Worm (Caenorhabditis elegans) whole organism, L1 larva: Measurements from ENCODE around the gene ZC513.3.

ENCODE experiments used
- ama-1 ChIP-seq: fragments of 150-350 bp; optimal IDR thresholded peaks from 2 replicates; lab custom pipeline; 2014
- ceh-82 ChIP-seq, 3 experiments: fragments of 150-350 bp in 1 of 3; sonication (generic microtip) in 2 of 3; optimal IDR thresholded peaks; 2 replicates each; lab custom pipeline; 2014 to 2017; ENCODE audit warnings: missing biosample characterization in 3 of 3, missing genetic modification characterization in 3 of 3
- dsc-1 ChIP-seq: sonication (generic microtip); optimal IDR thresholded peaks from 2 replicates; lab custom pipeline; 2016; ENCODE audit warnings: mild to moderate bottlenecking, missing genetic modification characterization, missing compliant biosample characterization
- efl-1 ChIP-seq, 4 experiments: fragments of 150-350 bp; optimal IDR thresholded peaks in 3 of 4; peaks in 1 of 4; 1 replicate in 1 of 4; 2 replicates in 3 of 4; lab custom pipeline; 2014; ENCODE audit warnings: missing biosample characterization in 2 of 4, missing genetic modification characterization in 2 of 4, missing genetic modification reagents in 2 of 4
- fos-1 ChIP-seq: fragments of 150-350 bp; optimal IDR thresholded peaks from 2 replicates; lab custom pipeline; 2014; ENCODE audit warnings: missing biosample characterization, missing genetic modification characterization
- irx-1 ChIP-seq: sonication (generic microtip); optimal IDR thresholded peaks from 2 replicates; lab custom pipeline; 2016; ENCODE audit warnings: missing genetic modification characterization, missing compliant biosample characterization
- lin-14 ChIP-seq: fragments of 200-800 bp; sonication (Bioruptor generic); optimal IDR thresholded peaks from 2 replicates; lab custom pipeline; 2018; ENCODE audit warnings: mild to moderate bottlenecking, missing genetic modification characterization, moderate library complexity, missing compliant biosample characterization
- nhr-12 ChIP-seq: sonication (generic microtip); optimal IDR thresholded peaks from 2 replicates; lab custom pipeline; 2017; ENCODE audit warnings: missing biosample characterization, missing genetic modification characterization
- nhr-47 ChIP-seq: sonication (generic microtip); optimal IDR thresholded peaks from 2 replicates; lab custom pipeline; 2016; ENCODE audit warnings: mild to moderate bottlenecking, missing genetic modification characterization, moderate library complexity, missing compliant biosample characterization
- xbp-1 ChIP-seq: sonication (generic microtip); optimal IDR thresholded peaks from 2 replicates; lab custom pipeline; 2016; ENCODE audit warnings: missing genetic modification characterization, missing compliant biosample characterization
- zip-4 ChIP-seq: fragments of 200-800 bp; sonication (Bioruptor generic); optimal IDR thresholded peaks from 2 replicates; lab custom pipeline; 2018; ENCODE audit warnings: mild to moderate bottlenecking, missing genetic modification characterization, moderate library complexity, missing compliant biosample characterization
- ztf-4 ChIP-seq: fragments of 150-350 bp; optimal IDR thresholded peaks from 2 replicates; lab custom pipeline; 2014; ENCODE audit warnings: missing biosample characterization, missing genetic modification characterization

ce11 chrV:8019783-8020182, 27.0 kb upstream of the ZC513.3 start:
- TF ChIP-seq nhr-47 (tag; lab: Kevin White, UChicago) (no peak), fos-1 (tag; lab: Kevin White, UChicago) (no peak), dsc-1 (tag; lab: Kevin White, UChicago) (no peak), efl-1 (optimal IDR thresholded peaks at IDR 0.05; lab: Kevin White, UChicago) (no peak), efl-1 (GFP tag; optimal IDR thresholded peaks at IDR 0.05 in 1 of 2; lab: Kevin White, UChicago) (no peak), zip-4 (GFP tag; lab: Kevin White, UChicago) (no peak), ama-1 (lab: Kevin White, UChicago) (no peak), lin-14 (no peak), ztf-4 (tag; lab: Kevin White, UChicago) (no peak), ceh-82 (tag; optimal IDR thresholded peaks at IDR 0.05; lab: Kevin White, UChicago) (no peak), xbp-1 (no peak), irx-1 (tag; lab: Kevin White, UChicago) (no peak), nhr-12 (no peak)
